Fruit fly (Drosophila melanogaster) whole organism: ENCODE measurements around the gene CG43902.

Experiments used
- CG8478 ChIP-seq: fragments of >200 bp; optimal IDR thresholded peaks from 2 replicates; lab custom pipeline; 2018; ENCODE audit warnings: inconsistent platforms
- Dll ChIP-seq: fragments of >200 bp; optimal IDR thresholded peaks from 2 replicates; lab custom pipeline; 2017
- EcR ChIP-seq, 2 experiments: fragments of >200 bp; optimal IDR thresholded peaks; 2 replicates each; lab custom pipeline; 2017; ENCODE audit warnings: missing biosample characterization in 2 of 2, missing genetic modification characterization in 2 of 2, missing genetic modification reagents in 2 of 2
- pan ChIP-seq: fragments of >200 bp; optimal IDR thresholded peaks from 2 replicates; lab custom pipeline; 2017
- psq ChIP-seq: fragments of >200 bp; optimal IDR thresholded peaks from 2 replicates; lab custom pipeline; 2017
- usp ChIP-seq: fragments of >200 bp; optimal IDR thresholded peaks from 2 replicates; lab custom pipeline; 2017; ENCODE audit warnings: missing biosample characterization, missing genetic modification characterization, mixed read lengths

The CG43902 gene

dm6 chrX:10202595-10202994 lies 44.4 kb downstream of the CG43902 start:
- TF ChIP-seq psq (no peak), CG8478 (no peak), Dll (no peak), usp (GFP tag; lab: Kevin White, UChicago) (no peak), pan (no peak), EcR (GFP tag; optimal IDR thresholded peaks at IDR 0.05; lab: Kevin White, UChicago) (no peak)

- no peak for TF ChIP-seq psq
- no peak for TF ChIP-seq Dll
- no peak for TF ChIP-seq EcR (GFP tag; optimal IDR thresholded peaks at IDR 0.05; lab: Kevin White, UChicago)
- TF ChIP-seq CG8478 = no peak
- TF ChIP-seq pan = no peak
- TF ChIP-seq usp (GFP tag; lab: Kevin White, UChicago) = no peak
These were observed 47.9 kb downstream of the CG43902 start for dm6 chrX:10206086-10206485.

- no peak for TF ChIP-seq pan
- TF ChIP-seq Dll = peak; percentile 70
- peak in 1 of 2 experiments; percentile 61 for TF ChIP-seq EcR (GFP tag; optimal IDR thresholded peaks at IDR 0.05; lab: Kevin White, UChicago)
- TF ChIP-seq CG8478 = no peak
These were observed 51.4 kb downstream of the CG43902 start for dm6 chrX:10209556-10210164.

- TF ChIP-seq psq (peak; percentile 31), pan (no peak), Dll (no peak), EcR (GFP tag; optimal IDR thresholded peaks at IDR 0.05; lab: Kevin White, UChicago) (peak in 1 of 2 experiments; percentile 8)
These were observed 52.2 kb downstream of the CG43902 start for dm6 chrX:10210317-10210873.

- TF ChIP-seq CG8478 = peak; percentile 17
- TF ChIP-seq Dll = no peak
- TF ChIP-seq pan = no peak
- peak; percentile 52 to 89 for TF ChIP-seq EcR (GFP tag; optimal IDR thresholded peaks at IDR 0.05; lab: Kevin White, UChicago)
- no peak for TF ChIP-seq usp (GFP tag; lab: Kevin White, UChicago)
- no peak for TF ChIP-seq psq
These were observed 53.1 kb downstream of the CG43902 start for dm6 chrX:10211128-10211914.

- TF ChIP-seq usp (GFP tag; lab: Kevin White, UChicago) (no peak), Dll (no peak), EcR (GFP tag; optimal IDR thresholded peaks at IDR 0.05; lab: Kevin White, UChicago) (no peak), CG8478 (no peak), psq (no peak), pan (no peak)
These were observed 53.9 kb downstream of the CG43902 start, which contains the start of gene Ypel for dm6 chrX:10212118-10212517. Gene Ypel (minus strand): TSS chrX:10212374.

dm6 chrX:10212687-10213329 lies 54.6 kb downstream of the CG43902 start, which contains the start of gene ATPsyndelta:
Gene ATPsyndelta (plus strand): TSS chrX:10212970.
- TF ChIP-seq usp (GFP tag; lab: Kevin White, UChicago) (no peak), pan (no peak), Dll (no peak)

dm6 chrX:10216634-10217239 lies 58.5 kb downstream of the CG43902 start, which contains the start of gene CG2962:
Gene CG2962 (minus strand): TSS chrX:10216642.
- TF ChIP-seq psq = no peak
- TF ChIP-seq pan = no peak

- TF ChIP-seq usp (GFP tag; lab: Kevin White, UChicago) (no peak), CG8478 (no peak), Dll (no peak), psq (no peak), pan (no peak), EcR (GFP tag; optimal IDR thresholded peaks at IDR 0.05; lab: Kevin White, UChicago) (no peak)
These were observed 60.8 kb downstream of the CG43902 start, which contains the start of gene CG15308 for dm6 chrX:10219039-10219438. Gene CG15308 (minus strand): TSS chrX:10219139.

- TF ChIP-seq psq = no peak
- TF ChIP-seq pan = no peak
- no peak for TF ChIP-seq usp (GFP tag; lab: Kevin White, UChicago)
- TF ChIP-seq CG8478 = no peak
- no peak for TF ChIP-seq EcR (GFP tag; optimal IDR thresholded peaks at IDR 0.05; lab: Kevin White, UChicago)
- TF ChIP-seq Dll = no peak
These were observed 61.7 kb downstream of the CG43902 start, which contains the start of gene CG34408 for dm6 chrX:10219955-10220354. Gene CG34408 (plus strand): TSS chrX:10220110.

dm6 chrX:10232497-10232896 lies 74.3 kb downstream of the CG43902 start:
- TF ChIP-seq pan = no peak
- TF ChIP-seq psq = no peak
- TF ChIP-seq CG8478 = no peak
- TF ChIP-seq Dll = no peak
- TF ChIP-seq usp (GFP tag; lab: Kevin White, UChicago) = no peak
- TF ChIP-seq EcR (GFP tag; optimal IDR thresholded peaks at IDR 0.05; lab: Kevin White, UChicago) = no peak

- TF ChIP-seq Dll (no peak), EcR (GFP tag; optimal IDR thresholded peaks at IDR 0.05; lab: Kevin White, UChicago) (no peak), psq (no peak), usp (GFP tag; lab: Kevin White, UChicago) (no peak), pan (no peak), CG8478 (no peak)
These were observed 74.8 kb downstream of the CG43902 start, which contains the start of gene CG2961 for dm6 chrX:10233065-10233464. Gene CG2961 (minus strand): TSS chrX:10233080.
